Worm (Caenorhabditis elegans) whole organism, L4/young adult: ENCODE results near the gene F58H1.5.

Experiments
- W03F9.2 ChIP-seq: fragments of 150-350 bp; optimal IDR thresholded peaks from 2 replicates; lab custom pipeline; 2014; ENCODE audit warnings: missing biosample characterization, missing genetic modification characterization
- dao-5 ChIP-seq: sonication (generic microtip); optimal IDR thresholded peaks from 2 replicates; lab custom pipeline; 2016; ENCODE audit warnings: missing genotype, missing genetic modification characterization, moderate library complexity, missing compliant biosample characterization
- him-1 ChIP-seq: sonication (generic microtip); optimal IDR thresholded peaks from 2 replicates; lab custom pipeline; 2016; ENCODE audit warnings: missing genotype, missing genetic modification reagents, missing genetic modification characterization, missing compliant biosample characterization

F58H1.5 gene

ce11 chrV:11993706-11994345 lies 35.6 kb downstream of the F58H1.5 start, which contains the start of the genes cyl-1 and C52E4.7:
Gene cyl-1, minus strand, starts transcription at chrV:11993723.
Gene C52E4.7, plus strand, starts transcription at chrV:11994295.
- TF ChIP-seq him-1 (tag; lab: Kevin White, UChicago) (no peak), dao-5 (tag; lab: Kevin White, UChicago) (no peak), W03F9.2 (tag; lab: Kevin White, UChicago) (peak; percentile 51)

- TF ChIP-seq dao-5 (tag; lab: Kevin White, UChicago), result no peak
- no peak for TF ChIP-seq W03F9.2 (tag; lab: Kevin White, UChicago)
- TF ChIP-seq him-1 (tag; lab: Kevin White, UChicago), result no peak
Observed at ce11 chrV:11995862-11996261, 37.7 kb downstream of the F58H1.5 start, which contains the start of gene C52E4.12. Gene C52E4.12, plus strand, starts transcription at chrV:11996162.

ce11 chrV:11997403-11997802 lies 39.2 kb downstream of the F58H1.5 start:
- TF ChIP-seq dao-5 (tag; lab: Kevin White, UChicago) (no peak), W03F9.2 (tag; lab: Kevin White, UChicago) (no peak), him-1 (tag; lab: Kevin White, UChicago) (no peak)

- TF ChIP-seq dao-5 (tag; lab: Kevin White, UChicago) (peak; percentile 94), W03F9.2 (tag; lab: Kevin White, UChicago) (peak; percentile 62), him-1 (tag; lab: Kevin White, UChicago) (peak; percentile 48)
Observed at ce11 chrV:12001747-12002456, 43.7 kb downstream of the F58H1.5 start, which contains the start of gene gcy-33. Gene gcy-33, minus strand, starts transcription at chrV:12001797.

ce11 chrV:12002866-12003485 lies 44.8 kb downstream of the F58H1.5 start, which contains the start of gene cpr-9:
Gene cpr-9, plus strand, starts transcription at chrV:12003053.
- TF ChIP-seq dao-5 (tag; lab: Kevin White, UChicago) (no peak), W03F9.2 (tag; lab: Kevin White, UChicago) (peak; percentile 30)

ce11 chrV:12004501-12004940 lies 46.3 kb downstream of the F58H1.5 start:
- no peak for TF ChIP-seq dao-5 (tag; lab: Kevin White, UChicago)
- no peak for TF ChIP-seq W03F9.2 (tag; lab: Kevin White, UChicago)
- no peak for TF ChIP-seq him-1 (tag; lab: Kevin White, UChicago)

- TF ChIP-seq dao-5 (tag; lab: Kevin White, UChicago) (no peak), him-1 (tag; lab: Kevin White, UChicago) (no peak), W03F9.2 (tag; lab: Kevin White, UChicago) (no peak)
Observed at ce11 chrV:12006495-12006894, 48.3 kb downstream of the F58H1.5 start, which contains the start of gene F57F5.3. Gene F57F5.3, minus strand, starts transcription at chrV:12006595.

ce11 chrV:12011686-12012085 lies 53.5 kb downstream of the F58H1.5 start:
- TF ChIP-seq him-1 (tag; lab: Kevin White, UChicago), result no peak
- no peak for TF ChIP-seq W03F9.2 (tag; lab: Kevin White, UChicago)
- no peak for TF ChIP-seq dao-5 (tag; lab: Kevin White, UChicago)
